Fruit fly (Drosophila melanogaster): ENCODE measurements around the gene CG2145.

DNA sequence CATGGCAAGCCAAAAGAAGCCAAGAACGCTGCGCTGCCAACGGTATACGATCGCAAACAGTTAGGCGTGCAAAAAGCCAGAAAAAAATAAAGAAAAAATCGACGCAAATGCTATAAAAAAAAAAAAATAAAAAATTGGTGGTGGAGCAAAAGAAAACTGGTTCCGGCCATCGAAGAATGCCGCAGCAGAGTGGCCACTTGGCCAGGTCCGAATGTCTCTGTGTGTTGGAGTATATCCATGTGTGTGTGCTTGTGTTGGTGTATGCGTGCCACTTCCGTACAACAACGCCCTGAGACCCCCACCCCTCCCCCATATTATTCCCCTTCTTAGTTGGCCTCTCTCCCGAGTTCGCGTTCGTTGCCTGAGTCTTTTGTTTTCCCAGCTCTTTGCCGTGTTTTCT, 5.1 kb downstream of the CG2145 start:
- TF ChIP-seq OdsH (GFP tag; optimal IDR thresholded peaks at IDR 0.05) (no peak), sv (GFP tag; optimal IDR thresholded peaks at IDR 0.05) (no peak), usp (GFP tag; optimal IDR thresholded peaks at IDR 0.05) (no peak), N (GFP tag; optimal IDR thresholded peaks at IDR 0.05) (no peak), psq (GFP tag; optimal IDR thresholded peaks at IDR 0.05) (peak; percentile 55), tai (GFP tag; optimal IDR thresholded peaks at IDR 0.05) (no peak), Abd-B (GFP tag; optimal IDR thresholded peaks at IDR 0.05) (no peak), Dfd (GFP tag; optimal IDR thresholded peaks at IDR 0.05) (no peak), sage (GFP tag; optimal IDR thresholded peaks at IDR 0.05) (no peak), br (GFP tag; optimal IDR thresholded peaks at IDR 0.05) (no peak)

Data from whole organism, wandering third instar larva.